Fruit fly (Drosophila melanogaster): ENCODE data around the gene IKKbeta.

IKKbeta gene

DNA sequence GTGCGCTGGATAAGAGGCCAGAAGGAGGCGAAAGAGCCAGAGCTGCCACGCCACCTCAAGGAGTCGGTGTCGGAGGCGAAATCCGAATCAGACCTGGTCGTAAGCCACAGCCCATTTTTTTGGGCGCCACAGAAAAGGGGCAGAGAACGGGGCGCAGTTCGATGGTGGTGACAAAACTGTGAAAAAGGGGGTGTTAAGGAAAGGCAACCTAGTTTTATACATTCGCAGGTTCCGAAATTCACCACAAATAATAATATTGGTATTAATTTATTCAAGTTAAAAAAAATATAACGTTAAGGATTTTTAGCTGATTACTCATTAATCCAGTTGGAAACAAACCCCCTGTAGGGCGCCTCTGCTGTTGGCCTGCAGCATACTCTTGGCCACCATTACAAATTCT lies 25.6 kb downstream of the IKKbeta start:
- TF ChIP-seq Ets98B (GFP tag; IDR thresholded peaks at IDR 0.05) (no peak), CG14655 (GFP tag; optimal IDR thresholded peaks at IDR 0.05) (peak; percentile 21)

DNA sequence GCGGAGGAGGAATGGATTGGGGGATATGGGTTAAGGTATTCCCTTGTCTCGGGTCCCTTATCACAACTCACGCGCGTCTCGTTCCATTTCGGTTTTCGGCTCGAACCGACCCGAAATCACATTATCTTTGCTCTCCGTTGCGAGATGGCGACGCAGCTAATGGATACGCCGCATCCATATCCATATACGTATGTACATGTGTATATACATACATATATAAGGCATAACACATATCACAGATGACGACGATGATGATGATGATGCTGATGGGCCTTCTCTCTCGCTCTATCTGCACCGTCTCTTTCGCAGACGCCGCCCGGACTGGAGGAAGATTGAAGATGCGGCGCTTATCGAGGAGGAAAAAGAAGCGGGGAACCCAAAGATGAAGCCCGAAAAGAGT lies 27.2 kb downstream of the IKKbeta start:
- TF ChIP-seq CG14655 (GFP tag; optimal IDR thresholded peaks at IDR 0.05) (no peak), Ets98B (GFP tag; IDR thresholded peaks at IDR 0.05) (no peak), CG32121 (GFP tag; IDR thresholded peaks at IDR 0.05) (no peak), CG8301 (tag; optimal IDR thresholded peaks at IDR 0.05) (no peak), fd96Ca (GFP tag; IDR thresholded peaks at IDR 0.05) (no peak), CG13204 (GFP tag; optimal IDR thresholded peaks at IDR 0.05) (no peak), CG15710 (tag; optimal IDR thresholded peaks at IDR 0.05) (no peak), CG10348 (GFP tag; IDR thresholded peaks at IDR 0.05) (no peak), CG4496 (GFP tag; IDR thresholded peaks at IDR 0.05) (no peak), gl (tag; optimal IDR thresholded peaks at IDR 0.05) (no peak), CG34367 (tag; optimal IDR thresholded peaks at IDR 0.05) (no peak)

DNA sequence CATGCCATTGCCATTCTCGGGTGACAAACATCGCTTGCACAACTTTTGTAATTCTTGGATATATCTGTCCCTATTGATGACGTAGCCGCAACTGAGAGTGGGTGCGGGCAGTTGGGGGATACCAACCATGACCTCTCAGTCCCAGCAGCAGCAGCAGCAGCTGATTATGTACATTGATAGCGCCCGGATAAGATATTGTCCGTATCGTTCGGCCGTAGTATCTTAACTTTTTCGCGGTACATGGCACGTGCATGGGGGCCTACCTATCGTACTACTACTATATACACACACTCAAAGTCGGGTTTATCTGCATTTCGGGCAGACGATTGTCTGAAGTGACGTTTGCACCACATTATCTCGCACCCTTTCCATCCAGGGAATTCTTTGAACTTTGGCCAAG lies 34.6 kb downstream of the IKKbeta start:
- no peak for TF ChIP-seq CG9948 (tag; optimal IDR thresholded peaks at IDR 0.05)
- TF ChIP-seq CG8159 (tag; optimal IDR thresholded peaks at IDR 0.05) = no peak
- TF ChIP-seq Snoo (tag; optimal IDR thresholded peaks at IDR 0.05) = no peak
- TF ChIP-seq CG10348 (GFP tag; IDR thresholded peaks at IDR 0.05) = no peak
- TF ChIP-seq Ets98B (GFP tag; IDR thresholded peaks at IDR 0.05) = no peak
- TF ChIP-seq gl (tag; optimal IDR thresholded peaks at IDR 0.05) = no peak
- TF ChIP-seq Pif1A (GFP tag; optimal IDR thresholded peaks at IDR 0.05) = no peak
- no peak for TF ChIP-seq CG34367 (tag; optimal IDR thresholded peaks at IDR 0.05)
- no peak for TF ChIP-seq CG17806 (tag; optimal IDR thresholded peaks at IDR 0.05)
- TF ChIP-seq CG32121 (GFP tag; IDR thresholded peaks at IDR 0.05) = no peak
- TF ChIP-seq EcR (GFP tag; optimal IDR thresholded peaks at IDR 0.05) = no peak
- no peak for TF ChIP-seq D1 (tag; optimal IDR thresholded peaks at IDR 0.05)
- no peak for TF ChIP-seq CG12605 (GFP tag; IDR thresholded peaks at IDR 0.05)
- TF ChIP-seq CG15710 (tag; optimal IDR thresholded peaks at IDR 0.05) = no peak
- no peak for TF ChIP-seq CG4496 (GFP tag; IDR thresholded peaks at IDR 0.05)
- TF ChIP-seq CG8301 (tag; optimal IDR thresholded peaks at IDR 0.05) = no peak
- TF ChIP-seq CG13204 (GFP tag; optimal IDR thresholded peaks at IDR 0.05) = no peak
- TF ChIP-seq Pif1B (GFP tag; optimal IDR thresholded peaks at IDR 0.05) = no peak
- no peak for TF ChIP-seq CG14655 (GFP tag; optimal IDR thresholded peaks at IDR 0.05)

DNA sequence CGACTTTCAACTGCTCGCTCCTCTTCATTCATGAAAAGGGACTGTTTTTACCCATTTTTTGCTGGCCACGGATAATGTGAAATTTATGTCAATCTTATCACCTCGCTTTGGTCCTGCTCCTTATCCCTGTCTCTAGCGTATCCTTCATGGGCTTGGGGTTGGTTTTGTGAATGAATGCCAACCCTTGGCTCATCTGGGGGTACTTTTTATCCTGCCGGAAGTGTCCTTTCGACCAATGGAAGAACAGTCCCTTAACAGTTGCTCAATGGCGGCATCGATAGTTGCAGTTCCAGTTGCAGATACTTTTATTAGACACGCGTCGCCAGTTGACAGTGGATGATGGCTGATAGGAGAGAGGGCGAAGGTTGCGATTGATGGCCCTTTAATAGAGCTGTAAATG lies 35.6 kb downstream of the IKKbeta start:
- TF ChIP-seq EcR (GFP tag; optimal IDR thresholded peaks at IDR 0.05) (no peak), CG32121 (GFP tag; IDR thresholded peaks at IDR 0.05) (no peak), CG14655 (GFP tag; optimal IDR thresholded peaks at IDR 0.05) (no peak), rn (GFP tag; IDR thresholded peaks at IDR 0.05) (no peak), CG4496 (GFP tag; IDR thresholded peaks at IDR 0.05) (no peak), CG15710 (tag; optimal IDR thresholded peaks at IDR 0.05) (no peak)

DNA sequence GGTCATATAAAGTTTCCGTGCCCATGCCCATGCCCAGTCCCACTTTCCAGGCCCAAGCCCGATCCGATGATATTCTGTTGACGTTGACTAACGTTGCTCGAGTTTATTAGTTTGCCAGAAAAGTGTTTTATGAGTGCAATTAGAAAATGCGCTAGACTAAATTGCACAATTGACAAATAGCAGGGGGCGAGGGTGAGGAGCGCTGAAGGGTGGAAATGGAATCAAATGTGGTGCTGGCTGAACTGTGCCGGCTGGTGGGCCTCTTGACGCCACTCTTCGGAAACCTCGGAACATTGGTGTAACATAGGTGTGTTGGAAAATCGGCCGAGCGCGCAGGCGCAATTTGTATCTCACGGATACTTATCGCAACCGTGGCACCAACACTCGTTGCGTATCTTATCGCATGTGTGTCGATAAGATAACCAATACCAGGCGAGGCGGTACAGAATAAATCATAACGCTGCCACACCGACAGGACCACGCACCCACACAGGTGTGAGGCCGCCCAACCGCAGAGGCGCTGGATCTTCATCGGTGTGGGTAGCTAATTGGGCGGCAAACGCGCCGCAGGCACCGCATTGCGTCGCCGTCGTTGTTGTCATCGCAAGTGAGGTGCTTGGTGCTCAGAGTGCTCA lies 37.4 kb downstream of the IKKbeta start:
- TF ChIP-seq Pif1B (GFP tag; optimal IDR thresholded peaks at IDR 0.05) (no peak), EcR (GFP tag; optimal IDR thresholded peaks at IDR 0.05) (no peak), CG14655 (GFP tag; optimal IDR thresholded peaks at IDR 0.05) (no peak), CG32121 (GFP tag; IDR thresholded peaks at IDR 0.05) (no peak), CG12605 (GFP tag; IDR thresholded peaks at IDR 0.05) (no peak), Snoo (tag; optimal IDR thresholded peaks at IDR 0.05) (no peak), Pif1A (GFP tag; optimal IDR thresholded peaks at IDR 0.05) (no peak), CG17806 (tag; optimal IDR thresholded peaks at IDR 0.05) (no peak), CG13204 (GFP tag; optimal IDR thresholded peaks at IDR 0.05) (no peak)

DNA sequence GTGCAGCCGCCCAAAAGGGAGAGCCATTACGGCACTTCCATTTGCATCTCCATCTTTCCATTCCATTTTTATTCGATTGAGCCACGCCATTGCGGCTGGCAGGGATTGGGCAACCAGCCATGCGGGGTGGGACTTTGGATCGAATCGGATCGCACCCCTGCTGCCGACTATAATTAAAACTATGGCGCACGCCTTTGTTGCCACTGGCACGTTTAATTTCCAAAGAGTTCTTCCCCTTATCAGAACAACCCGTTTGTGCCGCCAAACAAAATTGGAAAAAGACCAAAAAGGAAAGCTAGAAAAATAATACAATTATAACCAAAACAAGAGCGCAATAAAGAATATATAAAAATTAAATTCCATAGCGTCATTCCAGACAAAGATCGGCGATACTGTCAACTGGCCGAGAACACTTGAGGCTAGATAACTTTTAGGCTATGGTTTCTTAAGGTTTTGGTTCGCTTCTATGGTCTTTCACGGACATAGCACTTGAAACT lies 39.2 kb downstream of the IKKbeta start:
- no peak for TF ChIP-seq CG8301 (tag; optimal IDR thresholded peaks at IDR 0.05)
- no peak for TF ChIP-seq Pif1A (GFP tag; optimal IDR thresholded peaks at IDR 0.05)
- TF ChIP-seq EcR (GFP tag; optimal IDR thresholded peaks at IDR 0.05) = no peak
- TF ChIP-seq CG32121 (GFP tag; IDR thresholded peaks at IDR 0.05) = no peak
- no peak for TF ChIP-seq fd96Ca (GFP tag; IDR thresholded peaks at IDR 0.05)
- TF ChIP-seq CG34367 (tag; optimal IDR thresholded peaks at IDR 0.05) = no peak
- no peak for TF ChIP-seq CG15710 (tag; optimal IDR thresholded peaks at IDR 0.05)
- no peak for TF ChIP-seq rn (GFP tag; IDR thresholded peaks at IDR 0.05)
- no peak for TF ChIP-seq CG14655 (GFP tag; optimal IDR thresholded peaks at IDR 0.05)
- no peak for TF ChIP-seq CG4496 (GFP tag; IDR thresholded peaks at IDR 0.05)

DNA sequence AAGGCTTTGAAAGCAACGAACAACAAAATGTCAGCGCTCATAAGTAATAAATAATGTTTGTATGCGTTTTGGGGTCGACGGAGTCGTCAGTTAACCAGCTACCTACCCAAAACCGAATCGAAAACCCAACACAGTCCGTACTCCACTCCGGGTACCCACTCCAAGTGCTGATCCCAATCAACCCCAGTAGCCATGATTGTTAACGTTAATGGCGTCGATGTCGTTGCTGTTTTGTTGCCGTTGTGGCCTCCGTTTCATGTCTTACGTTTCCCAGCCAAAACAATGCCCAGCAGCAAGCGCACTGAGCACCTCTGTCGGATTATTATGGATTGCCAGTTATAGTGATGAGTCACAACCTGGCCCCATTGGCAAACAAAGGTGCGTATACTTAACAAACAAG lies 40.2 kb downstream of the IKKbeta start, which contains the start of gene GATAe:
GATAe (plus strand) TSS at position 76 of the 400 bp plus-strand sequence.
- TF ChIP-seq Ets98B (GFP tag; IDR thresholded peaks at IDR 0.05) (no peak), Snoo (tag; optimal IDR thresholded peaks at IDR 0.05) (no peak), EcR (GFP tag; optimal IDR thresholded peaks at IDR 0.05) (no peak), Pif1A (GFP tag; optimal IDR thresholded peaks at IDR 0.05) (no peak), CG8159 (tag; optimal IDR thresholded peaks at IDR 0.05) (no peak), CG12605 (GFP tag; IDR thresholded peaks at IDR 0.05) (no peak), Pif1B (GFP tag; optimal IDR thresholded peaks at IDR 0.05) (no peak)

All from whole organism, pupa.